Worm (Caenorhabditis elegans) whole organism, L3 larva: ENCODE results near the gene C54F6.5.

Source experiments
- ZK546.5 ChIP-seq: sonication (generic microtip); optimal IDR thresholded peaks from 2 replicates; lab custom pipeline; 2017; ENCODE audit warnings: missing biosample characterization, missing genetic modification characterization
- aly-2 ChIP-seq: fragments of 150-350 bp; optimal IDR thresholded peaks from 2 replicates; lab custom pipeline; 2014; ENCODE audit warnings: missing biosample characterization, missing genetic modification characterization
- ama-1 ChIP-seq: fragments of 150-350 bp; optimal IDR thresholded peaks from 2 replicates; lab custom pipeline; 2018
- ceh-9 ChIP-seq: sonication (generic microtip); optimal IDR thresholded peaks from 2 replicates; lab custom pipeline; 2018; ENCODE audit warnings: missing biosample characterization, missing genetic modification characterization
- daf-12 ChIP-seq: fragments of 150-350 bp; optimal IDR thresholded peaks from 2 replicates; lab custom pipeline; 2014; ENCODE audit warnings: missing biosample characterization, missing genetic modification reagents, missing genetic modification characterization
- egl-27 ChIP-seq: sonication (generic microtip); optimal IDR thresholded peaks from 4 replicates; lab custom pipeline; 2017; ENCODE audit warnings: missing biosample characterization, missing genetic modification reagents, missing genetic modification characterization
- elt-1 ChIP-seq: fragments of 150-350 bp; optimal IDR thresholded peaks from 2 replicates; lab custom pipeline; 2014; ENCODE audit warnings: missing biosample characterization, missing genetic modification characterization
- elt-2 ChIP-seq: sonication (generic microtip); optimal IDR thresholded peaks from 2 replicates; lab custom pipeline; 2016; ENCODE audit warnings: missing genetic modification reagents, mild to moderate bottlenecking, missing genetic modification characterization, missing compliant biosample characterization
- elt-3 ChIP-seq, 3 experiments: fragments of 150-350 bp in 1 of 3; sonication (generic microtip) in 2 of 3; optimal IDR thresholded peaks; 2 replicates in 2 of 3; 4 replicates in 1 of 3; lab custom pipeline; 2014 to 2017; ENCODE audit warnings: missing biosample characterization in 3 of 3, missing genetic modification characterization in 3 of 3
- eor-1 ChIP-seq, 2 experiments: fragments of 150-350 bp; optimal IDR thresholded peaks; 2 replicates each; lab custom pipeline; 2014 to 2018; ENCODE audit warnings: missing biosample characterization in 2 of 2, missing genetic modification characterization in 2 of 2
- fkh-10 ChIP-seq: sonication (generic microtip); optimal IDR thresholded peaks from 2 replicates; lab custom pipeline; 2017; ENCODE audit warnings: missing biosample characterization, missing genetic modification reagents, missing genetic modification characterization
- fkh-2 ChIP-seq: fragments of 150-350 bp; optimal IDR thresholded peaks from 2 replicates; lab custom pipeline; 2014; ENCODE audit warnings: missing biosample characterization, missing genetic modification reagents, missing genetic modification characterization
- lin-15B ChIP-seq: fragments of 150-350 bp; optimal IDR thresholded peaks from 2 replicates; lab custom pipeline; 2014; ENCODE audit warnings: missing biosample characterization, missing genetic modification characterization
- lin-39 ChIP-seq: fragments of 150-350 bp; optimal IDR thresholded peaks from 2 replicates; lab custom pipeline; 2018; ENCODE audit warnings: missing biosample characterization, missing genetic modification reagents, missing genetic modification characterization
- mdl-1 ChIP-seq: fragments of 150-350 bp; optimal IDR thresholded peaks from 2 replicates; lab custom pipeline; 2014; ENCODE audit warnings: missing biosample characterization, missing genetic modification characterization
- mml-1 ChIP-seq: fragments of 150-350 bp; sonication (generic microtip); optimal IDR thresholded peaks from 3 replicates; lab custom pipeline; 2014; ENCODE audit warnings: missing biosample characterization, missing genetic modification characterization
- nhr-11 ChIP-seq: fragments of 150-350 bp; optimal IDR thresholded peaks from 2 replicates; lab custom pipeline; 2014; ENCODE audit warnings: missing biosample characterization, missing genetic modification characterization
- nhr-23 ChIP-seq: fragments of 150-350 bp; optimal IDR thresholded peaks from 2 replicates; lab custom pipeline; 2014; ENCODE audit warnings: missing biosample characterization, missing genetic modification reagents, missing genetic modification characterization
- nhr-237 ChIP-seq: fragments of 150-350 bp; optimal IDR thresholded peaks from 2 replicates; lab custom pipeline; 2014; ENCODE audit warnings: missing biosample characterization, missing genetic modification characterization
- nhr-25 ChIP-seq: sonication (generic microtip); optimal IDR thresholded peaks from 2 replicates; lab custom pipeline; 2017; ENCODE audit warnings: missing biosample characterization, missing genetic modification characterization
- nhr-43 ChIP-seq: sonication (generic microtip); optimal IDR thresholded peaks from 2 replicates; lab custom pipeline; 2016; ENCODE audit warnings: mild to moderate bottlenecking, missing genetic modification characterization, missing compliant biosample characterization; ENCODE audit not compliant: poor library complexity, severe bottlenecking
- nhr-76 ChIP-seq: fragments of 150-350 bp; sonication (generic microtip); optimal IDR thresholded peaks from 5 replicates; lab custom pipeline; 2014; ENCODE audit warnings: missing biosample characterization, missing genetic modification characterization
- nhr-77 ChIP-seq: fragments of 150-350 bp; optimal IDR thresholded peaks from 2 replicates; lab custom pipeline; 2014; ENCODE audit warnings: missing biosample characterization, missing genetic modification characterization
- pha-4 ChIP-seq: fragments of 150-350 bp; optimal IDR thresholded peaks from 2 replicates; lab custom pipeline; 2014; ENCODE audit warnings: missing biosample characterization, missing genetic modification reagents, missing genetic modification characterization
- pqm-1 ChIP-seq: fragments of 150-350 bp; optimal IDR thresholded peaks from 2 replicates; lab custom pipeline; 2017; ENCODE audit warnings: missing biosample characterization, missing genetic modification characterization, inconsistent platforms
- snpc-4 ChIP-seq: fragments of 150-350 bp; optimal IDR thresholded peaks from 2 replicates; lab custom pipeline; 2014; ENCODE audit warnings: missing biosample characterization, missing genetic modification characterization
- tbx-2 ChIP-seq: sonication (generic microtip); optimal IDR thresholded peaks from 2 replicates; lab custom pipeline; 2016; ENCODE audit warnings: mild to moderate bottlenecking, missing genetic modification characterization, missing compliant biosample characterization
- unc-62 ChIP-seq: fragments of 150-350 bp; sonication (generic microtip); optimal IDR thresholded peaks from 4 replicates; lab custom pipeline; 2014; ENCODE audit warnings: missing biosample characterization, missing genetic modification reagents, missing genetic modification characterization
- ztf-11 ChIP-seq: fragments of 150-350 bp; optimal IDR thresholded peaks from 2 replicates; lab custom pipeline; 2014; ENCODE audit warnings: missing biosample characterization, missing genetic modification characterization
- ztf-4 ChIP-seq: fragments of 150-350 bp; optimal IDR thresholded peaks from 2 replicates; lab custom pipeline; 2014; ENCODE audit warnings: missing biosample characterization, missing genetic modification characterization

Gene C54F6.5

ce11 chrV:7492924-7493323 is 36.0 kb upstream of the C54F6.5 start, which contains the start of gene srbc-10:
Gene srbc-10 (minus strand): TSS chrV:7493024.
- TF ChIP-seq egl-27 (tag; lab: Kevin White, UChicago) = no peak
- TF ChIP-seq fkh-10 (GFP tag; lab: Kevin White, UChicago) = no peak
- no peak for TF ChIP-seq aly-2 (tag; lab: Kevin White, UChicago)
- TF ChIP-seq ama-1 (lab: Kevin White, UChicago) = no peak
- TF ChIP-seq nhr-237 (tag; lab: Kevin White, UChicago) = no peak
- no peak for TF ChIP-seq pqm-1 (tag; lab: Kevin White, UChicago)
- TF ChIP-seq ztf-4 = no peak
- TF ChIP-seq elt-1 (tag; lab: Kevin White, UChicago) = no peak
- TF ChIP-seq elt-3 (tag; optimal IDR thresholded peaks at IDR 0.05; lab: Kevin White, UChicago) = no peak

- TF ChIP-seq ZK546.5 (tag; lab: Kevin White, UChicago) = no peak
- TF ChIP-seq ceh-9 (tag; lab: Kevin White, UChicago) = no peak
- no peak for TF ChIP-seq aly-2 (tag; lab: Kevin White, UChicago)
- TF ChIP-seq, all 47 proteins: peak for 0
Observed at ce11 chrV:7495189-7495588, 33.7 kb upstream of the C54F6.5 start, which contains the start of gene srbc-11. Gene srbc-11 (minus strand): TSS chrV:7495289.

- TF ChIP-seq elt-1 (tag; lab: Kevin White, UChicago) (no peak), mml-1 (no peak), ztf-4 (no peak), nhr-76 (tag; lab: Kevin White, UChicago) (no peak), nhr-77 (tag; lab: Kevin White, UChicago) (no peak), daf-12 (tag; lab: Kevin White, UChicago) (no peak), ztf-11 (no peak), unc-62 (no peak), pha-4 (tag; lab: Kevin White, UChicago) (no peak), mdl-1 (tag; lab: Kevin White, UChicago) (no peak), egl-27 (tag; lab: Kevin White, UChicago) (no peak), nhr-11 (tag; lab: Kevin White, UChicago) (no peak), lin-15B (tag; lab: Kevin White, UChicago) (no peak), nhr-43 (tag; lab: Kevin White, UChicago) (no peak), ZK546.5 (tag; lab: Kevin White, UChicago) (no peak), fkh-10 (GFP tag; lab: Kevin White, UChicago) (no peak), nhr-25 (tag; lab: Kevin White, UChicago) (no peak), eor-1 (tag; optimal IDR thresholded peaks at IDR 0.05; lab: Kevin White, UChicago) (no peak), ama-1 (lab: Kevin White, UChicago) (no peak), snpc-4 (tag; lab: Kevin White, UChicago) (no peak)
Observed at ce11 chrV:7497440-7497839, 31.5 kb upstream of the C54F6.5 start, which contains the start of gene srh-79. Gene srh-79 (plus strand): TSS chrV:7497740.

ce11 chrV:7501194-7501593 is 27.7 kb upstream of the C54F6.5 start:
- TF ChIP-seq lin-39 (tag; lab: Kevin White, UChicago) (no peak), nhr-25 (tag; lab: Kevin White, UChicago) (no peak)

ce11 chrV:7504271-7504670 is 24.6 kb upstream of the C54F6.5 start, which contains the start of gene srh-229:
Gene srh-229 (minus strand): TSS chrV:7504371.
- TF ChIP-seq pha-4 (tag; lab: Kevin White, UChicago) = no peak
- TF ChIP-seq tbx-2 (tag; lab: Kevin White, UChicago) = no peak
- no peak for TF ChIP-seq nhr-23 (tag; lab: Kevin White, UChicago)
- no peak for TF ChIP-seq mdl-1 (tag; lab: Kevin White, UChicago)
- no peak for TF ChIP-seq fkh-10 (GFP tag; lab: Kevin White, UChicago)
- TF ChIP-seq fkh-2 (tag; lab: Kevin White, UChicago) = no peak

- TF ChIP-seq nhr-43 (tag; lab: Kevin White, UChicago) (peak; percentile 25), fkh-2 (tag; lab: Kevin White, UChicago) (no peak), nhr-23 (tag; lab: Kevin White, UChicago) (no peak), elt-2 (tag; lab: Kevin White, UChicago) (peak; percentile 23), ZK546.5 (tag; lab: Kevin White, UChicago) (no peak)
Observed at ce11 chrV:7506207-7506606, 22.7 kb upstream of the C54F6.5 start.
